Worm (Caenorhabditis elegans) whole organism, L1 larva: ENCODE data around the gene adm-2.
A peak's percentile ranks its signal among the peaks of the same experiment; 100 is the strongest.

ENCODE experiments used
- C34B4.2 ChIP-seq: sonication (generic microtip); optimal IDR thresholded peaks from 2 replicates; lab custom pipeline; 2017; ENCODE audit warnings: mild to moderate bottlenecking, missing genetic modification characterization, missing compliant biosample characterization
- F16B12.6 ChIP-seq: fragments of 150-350 bp; optimal IDR thresholded peaks from 2 replicates; lab custom pipeline; 2014; ENCODE audit warnings: missing biosample characterization, missing genetic modification characterization
- alr-1 ChIP-seq: fragments of 200-800 bp; sonication (Bioruptor generic); optimal IDR thresholded peaks from 2 replicates; lab custom pipeline; 2018; ENCODE audit warnings: borderline replicate concordance, mild to moderate bottlenecking, missing genetic modification characterization, missing compliant biosample characterization
- blmp-1 ChIP-seq: fragments of 150-350 bp; optimal IDR thresholded peaks from 2 replicates; lab custom pipeline; 2014; ENCODE audit warnings: missing biosample characterization, missing genetic modification characterization
- ceh-63 ChIP-seq: fragments of 200-800 bp; sonication (Bioruptor generic); optimal IDR thresholded peaks from 2 replicates; lab custom pipeline; 2018; ENCODE audit warnings: mild to moderate bottlenecking, missing genetic modification characterization, missing compliant biosample characterization
- ceh-82 ChIP-seq, 3 experiments: fragments of 150-350 bp in 1 of 3; sonication (generic microtip) in 2 of 3; optimal IDR thresholded peaks; 2 replicates each; lab custom pipeline; 2014 to 2017; ENCODE audit warnings: missing biosample characterization in 3 of 3, missing genetic modification characterization in 3 of 3
- ceh-88 ChIP-seq: fragments of 200-800 bp; sonication (Bioruptor generic); IDR thresholded peaks from 2 replicates; pipeline ENCODE4 v1.3.6; 2022; ENCODE audit warnings: missing genetic modification characterization, missing compliant biosample characterization
- ceh-90 ChIP-seq: sonication (generic microtip); optimal IDR thresholded peaks from 2 replicates; lab custom pipeline; 2016; ENCODE audit warnings: missing genetic modification characterization, missing compliant biosample characterization
- ces-1 ChIP-seq: fragments of 150-350 bp; optimal IDR thresholded peaks from 2 replicates; lab custom pipeline; 2014; ENCODE audit warnings: missing biosample characterization, missing genetic modification reagents, missing genetic modification characterization
- dpl-1 ChIP-seq, 3 experiments: fragments of 150-350 bp in 2 of 3; sonication (generic microtip) in 1 of 3; optimal IDR thresholded peaks; 2 replicates each; lab custom pipeline; 2014 to 2017; ENCODE audit warnings: missing biosample characterization in 3 of 3, missing genetic modification characterization in 3 of 3, missing genetic modification reagents in 3 of 3
- efl-3 ChIP-seq: fragments of 200-800 bp; sonication (Bioruptor generic); optimal IDR thresholded peaks from 2 replicates; lab custom pipeline; 2018; ENCODE audit warnings: mild to moderate bottlenecking, missing genetic modification characterization, missing compliant biosample characterization
- egl-13 ChIP-seq: sonication (generic microtip); optimal IDR thresholded peaks from 2 replicates; lab custom pipeline; 2016; ENCODE audit warnings: missing genotype, missing genetic modification reagents, missing genetic modification characterization, missing compliant biosample characterization
- elt-3 ChIP-seq, 6 experiments: fragments of 150-350 bp in 1 of 6; sonication (generic microtip); optimal IDR thresholded peaks; 2 replicates each; lab custom pipeline; 2017 to 2018; ENCODE audit warnings: missing biosample characterization in 6 of 6, missing genetic modification characterization in 6 of 6, inconsistent platforms in 1 of 6
- ets-5 ChIP-seq: fragments of 200-800 bp; sonication (Bioruptor generic); IDR thresholded peaks from 2 replicates; pipeline ENCODE4 v1.3.6; 2022; ENCODE audit warnings: missing genetic modification characterization, missing compliant biosample characterization
- fkh-10 ChIP-seq: sonication (generic microtip); optimal IDR thresholded peaks from 2 replicates; lab custom pipeline; 2017; ENCODE audit warnings: missing biosample characterization, missing genetic modification reagents, missing genetic modification characterization
- grh-1 ChIP-seq: fragments of 200-800 bp; sonication (Bioruptor generic); IDR thresholded peaks from 2 replicates; pipeline ENCODE4 v1.3.6; 2022; ENCODE audit warnings: missing genetic modification reagents, missing genetic modification characterization, missing compliant biosample characterization
- hlh-17 ChIP-seq: fragments of 200-800 bp; sonication (Bioruptor generic); optimal IDR thresholded peaks from 2 replicates; lab custom pipeline; 2018; ENCODE audit warnings: missing genetic modification characterization, mild to moderate bottlenecking, missing compliant biosample characterization, moderate library complexity, borderline replicate concordance
- hpl-2 ChIP-seq: fragments of 150-350 bp; optimal IDR thresholded peaks from 2 replicates; lab custom pipeline; 2014; ENCODE audit warnings: missing biosample characterization, missing genetic modification reagents, missing genetic modification characterization
- isw-1 ChIP-seq: fragments of 200-800 bp; sonication (Bioruptor generic); IDR thresholded peaks from 2 replicates; pipeline ENCODE4 v1.3.6; 2022; ENCODE audit warnings: missing genetic modification characterization, missing compliant biosample characterization
- lin-13 ChIP-seq: fragments of 150-350 bp; optimal IDR thresholded peaks from 2 replicates; lab custom pipeline; 2014; ENCODE audit warnings: missing biosample characterization, missing genetic modification reagents, missing genetic modification characterization
- lin-14 ChIP-seq: fragments of 200-800 bp; sonication (Bioruptor generic); optimal IDR thresholded peaks from 2 replicates; lab custom pipeline; 2018; ENCODE audit warnings: mild to moderate bottlenecking, missing genetic modification characterization, moderate library complexity, missing compliant biosample characterization
- lin-35 ChIP-seq, 2 experiments: fragments of 150-350 bp; optimal IDR thresholded peaks; 2 replicates each; lab custom pipeline; 2014; ENCODE audit warnings: missing biosample characterization in 2 of 2, missing genetic modification characterization in 2 of 2, missing genetic modification reagents in 2 of 2
- lsy-2 ChIP-seq, 2 experiments: fragments of 150-350 bp; optimal IDR thresholded peaks; 2 replicates each; lab custom pipeline; 2014; ENCODE audit warnings: missing biosample characterization in 2 of 2, missing genetic modification characterization in 2 of 2
- mab-9 ChIP-seq: fragments of 200-800 bp; sonication (Bioruptor generic); IDR thresholded peaks from 2 replicates; pipeline ENCODE4 v1.3.6; 2022; ENCODE audit warnings: missing genetic modification reagents, missing genetic modification characterization, missing compliant biosample characterization
- mdl-1 ChIP-seq, 2 experiments: fragments of 150-350 bp; optimal IDR thresholded peaks; 2 replicates each; lab custom pipeline; 2014 to 2017; ENCODE audit warnings: missing biosample characterization in 2 of 2, missing genetic modification characterization in 2 of 2, inconsistent platforms in 1 of 2
- mep-1 ChIP-seq: fragments of 150-350 bp; optimal IDR thresholded peaks from 2 replicates; lab custom pipeline; 2014; ENCODE audit warnings: missing biosample characterization, missing genetic modification characterization
- nhr-11 ChIP-seq: fragments of 150-350 bp; optimal IDR thresholded peaks from 2 replicates; lab custom pipeline; 2014; ENCODE audit warnings: missing biosample characterization, missing genetic modification characterization
- nhr-20 ChIP-seq: sonication (generic microtip); optimal IDR thresholded peaks from 2 replicates; lab custom pipeline; 2016; ENCODE audit warnings: mild to moderate bottlenecking, missing genetic modification characterization, missing compliant biosample characterization
- nhr-28 ChIP-seq: fragments of 150-350 bp; optimal IDR thresholded peaks from 2 replicates; lab custom pipeline; 2014; ENCODE audit warnings: missing biosample characterization, missing genetic modification characterization
- nhr-71 ChIP-seq: sonication (generic microtip); optimal IDR thresholded peaks from 2 replicates; lab custom pipeline; 2016; ENCODE audit warnings: mild to moderate bottlenecking, missing genetic modification characterization, moderate library complexity, missing compliant biosample characterization
- nhr-76 ChIP-seq: sonication (generic microtip); optimal IDR thresholded peaks from 2 replicates; lab custom pipeline; 2017; ENCODE audit warnings: missing biosample characterization, missing genetic modification characterization
- nhr-77 ChIP-seq: fragments of 150-350 bp; optimal IDR thresholded peaks from 2 replicates; lab custom pipeline; 2014; ENCODE audit warnings: missing biosample characterization, missing genetic modification characterization
- nhr-85 ChIP-seq: sonication (generic microtip); peaks from one replicate; lab custom pipeline; 2016; ENCODE audit warnings: missing genetic modification characterization, inconsistent platforms, missing compliant biosample characterization
- nhr-90 ChIP-seq: sonication (generic microtip); optimal IDR thresholded peaks from 2 replicates; lab custom pipeline; 2016; ENCODE audit warnings: mild to moderate bottlenecking, missing genetic modification characterization, missing compliant biosample characterization; ENCODE audit not compliant: poor library complexity
- pag-3 ChIP-seq: sonication (generic microtip); optimal IDR thresholded peaks from 2 replicates; lab custom pipeline; 2017; ENCODE audit warnings: missing genetic modification characterization, mild to moderate bottlenecking, missing compliant biosample characterization, antibody characterized with exemption, borderline replicate concordance; ENCODE audit not compliant: insufficient read depth
- pax-3 ChIP-seq: fragments of 200-800 bp; sonication (Bioruptor generic); optimal IDR thresholded peaks from 2 replicates; lab custom pipeline; 2018; ENCODE audit warnings: mild to moderate bottlenecking, missing genetic modification characterization, moderate library complexity, missing compliant biosample characterization
- skn-1 ChIP-seq: fragments of 150-350 bp; optimal IDR thresholded peaks from 2 replicates; lab custom pipeline; 2014; ENCODE audit warnings: missing biosample characterization, missing genetic modification characterization
- snpc-4 ChIP-seq: fragments of 150-350 bp; optimal IDR thresholded peaks from 2 replicates; lab custom pipeline; 2014; ENCODE audit warnings: missing biosample characterization, missing genetic modification characterization
- snu-23 ChIP-seq: sonication (generic microtip); optimal IDR thresholded peaks from 2 replicates; lab custom pipeline; 2016; ENCODE audit warnings: missing genetic modification characterization, missing compliant biosample characterization
- swsn-7 ChIP-seq: sonication (generic microtip); optimal IDR thresholded peaks from 2 replicates; lab custom pipeline; 2016; ENCODE audit warnings: missing genetic modification characterization, missing compliant biosample characterization
- tlp-1 ChIP-seq: fragments of 150-350 bp; optimal IDR thresholded peaks from 2 replicates; lab custom pipeline; 2014; ENCODE audit warnings: missing biosample characterization, missing genetic modification characterization
- unc-62 ChIP-seq: fragments of 150-350 bp; optimal IDR thresholded peaks from 2 replicates; lab custom pipeline; 2014; ENCODE audit warnings: missing biosample characterization, missing genetic modification reagents, missing genetic modification characterization
- unc-86 ChIP-seq: sonication (generic microtip); optimal IDR thresholded peaks from 2 replicates; lab custom pipeline; 2016; ENCODE audit warnings: missing genetic modification characterization, missing compliant biosample characterization
- xbp-1 ChIP-seq: sonication (generic microtip); optimal IDR thresholded peaks from 2 replicates; lab custom pipeline; 2016; ENCODE audit warnings: missing genetic modification characterization, missing compliant biosample characterization
- zag-1 ChIP-seq: fragments of 150-350 bp; optimal IDR thresholded peaks from 2 replicates; lab custom pipeline; 2014; ENCODE audit warnings: missing biosample characterization, missing genetic modification characterization
- zip-4 ChIP-seq: fragments of 200-800 bp; sonication (Bioruptor generic); optimal IDR thresholded peaks from 2 replicates; lab custom pipeline; 2018; ENCODE audit warnings: mild to moderate bottlenecking, missing genetic modification characterization, moderate library complexity, missing compliant biosample characterization
- ztf-4 ChIP-seq: fragments of 150-350 bp; optimal IDR thresholded peaks from 2 replicates; lab custom pipeline; 2014; ENCODE audit warnings: missing biosample characterization, missing genetic modification characterization

The adm-2 gene

DNA sequence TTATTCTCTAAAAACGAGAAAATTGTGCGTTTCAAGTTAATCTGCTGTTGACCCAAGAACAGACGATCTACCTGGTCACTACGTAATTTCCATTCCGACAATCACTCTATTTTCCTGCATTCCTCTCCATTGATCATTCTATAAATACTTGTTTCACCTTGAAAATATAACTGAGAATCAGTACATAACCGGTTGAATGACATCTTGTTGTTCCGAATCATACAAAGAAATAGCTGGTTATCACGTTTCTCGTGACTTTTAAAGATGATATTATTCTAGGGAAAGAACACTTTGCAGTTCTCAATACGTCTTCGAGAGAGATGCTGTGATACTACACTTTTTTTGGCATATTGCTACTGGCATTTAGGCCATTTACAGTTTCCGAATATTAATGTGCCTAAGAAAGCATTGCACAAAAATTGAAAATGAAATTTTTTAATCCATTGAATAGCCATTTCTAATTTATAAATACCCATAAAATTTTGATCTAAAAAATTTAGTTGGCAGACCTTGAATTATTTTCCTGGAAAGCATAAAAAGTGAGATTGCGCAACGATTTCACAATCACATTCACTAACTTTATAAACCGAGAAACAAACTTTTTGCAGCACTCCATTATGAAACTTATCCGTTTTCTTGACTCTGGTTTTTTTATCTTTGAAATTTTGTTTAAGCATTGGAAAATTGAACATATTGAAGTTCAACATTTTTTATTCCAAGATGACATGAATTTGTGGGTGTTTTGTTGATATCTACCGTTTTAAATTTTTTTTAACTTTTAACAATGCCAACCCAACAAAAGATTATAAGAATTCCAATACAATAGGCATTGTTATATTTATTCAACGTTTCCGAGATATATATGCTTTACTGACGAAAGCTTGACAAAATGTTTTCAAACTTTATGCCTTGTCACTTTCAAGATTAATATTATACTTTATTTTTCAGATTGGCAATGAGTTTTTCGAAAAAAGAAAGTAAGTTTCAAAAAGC lies 23.8 kb upstream of the adm-2 start, which contains the start of gene C04A11.5:
C04A11.5 (plus strand) TSS at position 943 of the 993 bp plus-strand sequence.
- TF ChIP-seq elt-3 (tag; optimal IDR thresholded peaks at IDR 0.05; lab: Kevin White, UChicago) (peak in 2 of 6 experiments; percentile 69 to 84), lin-13 (GFP tag; lab: Kevin White, UChicago) (no peak), dpl-1 (GFP tag; optimal IDR thresholded peaks at IDR 0.05; lab: Kevin White, UChicago) (no peak), lin-14 (GFP tag; lab: Kevin White, UChicago) (peak; percentile 73), pag-3 (tag; lab: Kevin White, UChicago) (peak; percentile 6), nhr-20 (peak; percentile 70), nhr-76 (tag; lab: Kevin White, UChicago) (no peak), F16B12.6 (no peak), ets-5 (GFP tag; lab: Robert Waterston, UW) (no peak), mdl-1 (tag; optimal IDR thresholded peaks at IDR 0.05; lab: Kevin White, UChicago) (no peak), grh-1 (GFP tag; lab: Robert Waterston, UW) (peak; percentile 76), nhr-90 (no peak), nhr-28 (tag; lab: Kevin White, UChicago) (no peak), pax-3 (tag; lab: Kevin White, UChicago) (no peak), ceh-88 (GFP tag; lab: Robert Waterston, UW) (no peak), swsn-7 (tag; lab: Kevin White, UChicago) (no peak), unc-86 (tag; lab: Kevin White, UChicago) (no peak), egl-13 (no peak), nhr-11 (tag; lab: Kevin White, UChicago) (no peak), unc-62 (GFP tag; lab: Kevin White, UChicago) (no peak), efl-3 (GFP tag; lab: Kevin White, UChicago) (no peak), blmp-1 (peak; percentile 9), nhr-77 (tag; lab: Kevin White, UChicago) (no peak), zag-1 (tag; lab: Kevin White, UChicago) (no peak), zip-4 (GFP tag; lab: Kevin White, UChicago) (no peak), alr-1 (tag; lab: Kevin White, UChicago) (no peak), mab-9 (no peak), isw-1 (no peak), mep-1 (tag; lab: Kevin White, UChicago) (peak; percentile 1), nhr-71 (tag; lab: Kevin White, UChicago) (peak; percentile 36), lin-35 (GFP tag; optimal IDR thresholded peaks at IDR 0.05; lab: Kevin White, UChicago) (peak in 1 of 2 experiments; percentile 4), ces-1 (GFP tag; lab: Kevin White, UChicago) (no peak), tlp-1 (tag; lab: Kevin White, UChicago) (no peak), nhr-85 (tag; lab: Kevin White, UChicago) (peak; percentile 90), xbp-1 (no peak), ceh-63 (GFP tag; lab: Kevin White, UChicago) (no peak), ztf-4 (tag; lab: Kevin White, UChicago) (no peak), hlh-17 (GFP tag; lab: Kevin White, UChicago) (no peak), lsy-2 (tag; optimal IDR thresholded peaks at IDR 0.05; lab: Kevin White, UChicago) (peak in 1 of 2 experiments; percentile 5), C34B4.2 (tag; lab: Kevin White, UChicago) (no peak), snu-23 (GFP tag; lab: Kevin White, UChicago) (peak; percentile 35), hpl-2 (GFP tag; lab: Kevin White, UChicago) (no peak), skn-1 (tag; lab: Kevin White, UChicago) (no peak), ceh-90 (no peak), snpc-4 (tag; lab: Kevin White, UChicago) (no peak), ceh-82 (tag; optimal IDR thresholded peaks at IDR 0.05; lab: Kevin White, UChicago) (no peak), fkh-10 (GFP tag; lab: Kevin White, UChicago) (no peak)
